Fruit fly (Drosophila melanogaster) whole organism, embryonic: Measurements from ENCODE around the gene Osi20.

Experiments
- CG17361 ChIP-seq: fragments of 200-800 bp; sonication (Bioruptor generic); IDR thresholded peaks from 3 replicates; pipeline ENCODE4 v1.3.6; 2022; ENCODE audit warnings: missing biosample characterization, missing genetic modification characterization
- CG17612 ChIP-seq: fragments of 200-800 bp; sonication (Bioruptor generic); IDR thresholded peaks from 2 replicates; pipeline ENCODE4 v1.3.6; 2022; ENCODE audit warnings: missing biosample characterization, missing genetic modification characterization
- CG2678 ChIP-seq: fragments of 200-800 bp; sonication (Bioruptor generic); optimal IDR thresholded peaks from 3 replicates; lab custom pipeline; 2019; ENCODE audit warnings: missing biosample characterization, mild to moderate bottlenecking, missing genetic modification characterization, moderate library complexity
- CG4424 ChIP-seq: fragments of 200-800 bp; sonication (Bioruptor generic); optimal IDR thresholded peaks from 3 replicates; lab custom pipeline; 2016; ENCODE audit warnings: missing biosample characterization, missing genetic modification characterization
- CG8290 ChIP-seq, 3 experiments: fragments of 200-800 bp; sonication (Bioruptor generic); optimal IDR thresholded peaks; 2 replicates each; lab custom pipeline; 2016 to 2019; ENCODE audit warnings: missing biosample characterization in 3 of 3, missing genetic modification characterization in 3 of 3, mild to moderate bottlenecking in 2 of 3, moderate library complexity in 1 of 3
- prd ChIP-seq, 3 experiments: fragments of >200 bp in 2 of 3; fragments of 200-800 bp in 1 of 3; sonication (Bioruptor generic) in 1 of 3; optimal IDR thresholded peaks in 2 of 3; IDR thresholded peaks in 1 of 3; 2 replicates in 2 of 3; 3 replicates in 1 of 3; pipeline versions ENCODE4 v1.3.6 to Lab custom; 2017 to 2022; ENCODE audit warnings: missing biosample characterization in 1 of 3, missing genetic modification characterization in 1 of 3

dm6 chr3R:6303738-6304137, 36.2 kb upstream of the Osi20 start, which contains the start of gene CG46396:
- TF ChIP-seq CG4424 (GFP tag; lab: Kevin White, UChicago) = no peak
- no peak for TF ChIP-seq CG17612 (GFP tag; lab: Robert Waterston, UW)
- no peak for TF ChIP-seq prd (optimal IDR thresholded peaks at IDR 0.05; lab: Kevin White, UChicago)
- TF ChIP-seq prd (GFP tag; IDR thresholded peaks at IDR 0.05; lab: Robert Waterston, UW) = no peak
- no peak for TF ChIP-seq CG17361 (GFP tag; lab: Robert Waterston, UW)
- no peak for TF ChIP-seq CG2678
- no peak for TF ChIP-seq CG8290 (GFP tag; optimal IDR thresholded peaks at IDR 0.05; lab: Kevin White, UChicago)
- no peak for TF ChIP-seq CG8290 (tag; optimal IDR thresholded peaks at IDR 0.05; lab: Kevin White, UChicago)
